Worm (Caenorhabditis elegans) whole organism, L1 larva: ENCODE results near the gene F11G11.14.

Source experiments
- F16B12.6 ChIP-seq: fragments of 150-350 bp; optimal IDR thresholded peaks from 2 replicates; lab custom pipeline; 2014; ENCODE audit warnings: missing biosample characterization, missing genetic modification characterization
- Y116A8C.19 ChIP-seq: sonication (generic microtip); optimal IDR thresholded peaks from 2 replicates; lab custom pipeline; 2016; ENCODE audit warnings: missing compliant biosample characterization, missing genetic modification characterization, borderline replicate concordance
- aha-1 ChIP-seq: fragments of 150-350 bp; optimal IDR thresholded peaks from 2 replicates; lab custom pipeline; 2014; ENCODE audit warnings: missing biosample characterization, missing genetic modification characterization
- alr-1 ChIP-seq: fragments of 200-800 bp; sonication (Bioruptor generic); optimal IDR thresholded peaks from 2 replicates; lab custom pipeline; 2018; ENCODE audit warnings: borderline replicate concordance, mild to moderate bottlenecking, missing genetic modification characterization, missing compliant biosample characterization
- blmp-1 ChIP-seq: fragments of 150-350 bp; optimal IDR thresholded peaks from 2 replicates; lab custom pipeline; 2014; ENCODE audit warnings: missing biosample characterization, missing genetic modification characterization
- ceh-8 ChIP-seq: fragments of 200-800 bp; sonication (Bioruptor generic); optimal IDR thresholded peaks from 2 replicates; lab custom pipeline; 2018; ENCODE audit warnings: mild to moderate bottlenecking, missing genetic modification characterization, moderate library complexity, missing compliant biosample characterization
- ceh-88 ChIP-seq: fragments of 200-800 bp; sonication (Bioruptor generic); IDR thresholded peaks from 2 replicates; pipeline ENCODE4 v1.3.6; 2022; ENCODE audit warnings: missing genetic modification characterization, missing compliant biosample characterization
- ces-1 ChIP-seq: fragments of 150-350 bp; optimal IDR thresholded peaks from 2 replicates; lab custom pipeline; 2014; ENCODE audit warnings: missing biosample characterization, missing genetic modification reagents, missing genetic modification characterization
- dpl-1 ChIP-seq, 3 experiments: fragments of 150-350 bp in 2 of 3; sonication (generic microtip) in 1 of 3; optimal IDR thresholded peaks; 2 replicates each; lab custom pipeline; 2014 to 2017; ENCODE audit warnings: missing biosample characterization in 3 of 3, missing genetic modification characterization in 3 of 3, missing genetic modification reagents in 3 of 3
- dsc-1 ChIP-seq: sonication (generic microtip); optimal IDR thresholded peaks from 2 replicates; lab custom pipeline; 2016; ENCODE audit warnings: mild to moderate bottlenecking, missing genetic modification characterization, missing compliant biosample characterization
- efl-1 ChIP-seq, 4 experiments: fragments of 150-350 bp; optimal IDR thresholded peaks in 3 of 4; peaks in 1 of 4; 1 replicate in 1 of 4; 2 replicates in 3 of 4; lab custom pipeline; 2014; ENCODE audit warnings: missing biosample characterization in 2 of 4, missing genetic modification characterization in 2 of 4, missing genetic modification reagents in 2 of 4
- egl-13 ChIP-seq: sonication (generic microtip); optimal IDR thresholded peaks from 2 replicates; lab custom pipeline; 2016; ENCODE audit warnings: missing genotype, missing genetic modification reagents, missing genetic modification characterization, missing compliant biosample characterization
- egl-27 ChIP-seq, 2 experiments: fragments of 150-350 bp in 1 of 2; sonication (generic microtip); optimal IDR thresholded peaks; 3 replicates each; lab custom pipeline; 2017 to 2018; ENCODE audit warnings: missing biosample characterization in 2 of 2, missing genetic modification characterization in 2 of 2, missing genetic modification reagents in 2 of 2
- elt-2 ChIP-seq: sonication (generic microtip); optimal IDR thresholded peaks from 2 replicates; lab custom pipeline; 2016; ENCODE audit warnings: missing genetic modification characterization, mild to moderate bottlenecking, inconsistent platforms, missing compliant biosample characterization, missing genetic modification reagents
- elt-3 ChIP-seq, 6 experiments: fragments of 150-350 bp in 1 of 6; sonication (generic microtip); optimal IDR thresholded peaks; 2 replicates each; lab custom pipeline; 2017 to 2018; ENCODE audit warnings: missing biosample characterization in 6 of 6, missing genetic modification characterization in 6 of 6, inconsistent platforms in 1 of 6
- fkh-4 ChIP-seq: sonication (generic microtip); optimal IDR thresholded peaks from 2 replicates; lab custom pipeline; 2016; ENCODE audit warnings: missing compliant biosample characterization, missing genetic modification characterization, borderline replicate concordance
- fkh-8 ChIP-seq: sonication (generic microtip); optimal IDR thresholded peaks from 2 replicates; lab custom pipeline; 2016; ENCODE audit warnings: mild to moderate bottlenecking, missing genetic modification characterization, missing compliant biosample characterization
- fos-1 ChIP-seq: fragments of 150-350 bp; optimal IDR thresholded peaks from 2 replicates; lab custom pipeline; 2014; ENCODE audit warnings: missing biosample characterization, missing genetic modification characterization
- hpl-2 ChIP-seq: fragments of 150-350 bp; optimal IDR thresholded peaks from 2 replicates; lab custom pipeline; 2014; ENCODE audit warnings: missing biosample characterization, missing genetic modification reagents, missing genetic modification characterization
- isw-1 ChIP-seq: fragments of 200-800 bp; sonication (Bioruptor generic); IDR thresholded peaks from 2 replicates; pipeline ENCODE4 v1.3.6; 2022; ENCODE audit warnings: missing genetic modification characterization, missing compliant biosample characterization
- jun-1 ChIP-seq: fragments of 150-350 bp; optimal IDR thresholded peaks from 2 replicates; lab custom pipeline; 2014; ENCODE audit warnings: missing biosample characterization, missing genetic modification reagents, missing genetic modification characterization
- lin-15B ChIP-seq: fragments of 150-350 bp; sonication (generic microtip); optimal IDR thresholded peaks from 3 replicates; lab custom pipeline; 2014; ENCODE audit warnings: missing biosample characterization, missing genetic modification characterization
- lin-35 ChIP-seq, 2 experiments: fragments of 150-350 bp; optimal IDR thresholded peaks; 2 replicates each; lab custom pipeline; 2014; ENCODE audit warnings: missing biosample characterization in 2 of 2, missing genetic modification characterization in 2 of 2, missing genetic modification reagents in 2 of 2
- lsy-2 ChIP-seq, 2 experiments: fragments of 150-350 bp; optimal IDR thresholded peaks; 2 replicates each; lab custom pipeline; 2014; ENCODE audit warnings: missing biosample characterization in 2 of 2, missing genetic modification characterization in 2 of 2
- mab-9 ChIP-seq: fragments of 200-800 bp; sonication (Bioruptor generic); IDR thresholded peaks from 2 replicates; pipeline ENCODE4 v1.3.6; 2022; ENCODE audit warnings: missing genetic modification reagents, missing genetic modification characterization, missing compliant biosample characterization
- mdl-1 ChIP-seq, 2 experiments: fragments of 150-350 bp; optimal IDR thresholded peaks; 2 replicates each; lab custom pipeline; 2014 to 2017; ENCODE audit warnings: missing biosample characterization in 2 of 2, missing genetic modification characterization in 2 of 2, inconsistent platforms in 1 of 2
- mef-2 ChIP-seq: fragments of 150-350 bp; optimal IDR thresholded peaks from 2 replicates; lab custom pipeline; 2014; ENCODE audit warnings: missing biosample characterization, missing genetic modification characterization
- nhr-11 ChIP-seq: fragments of 150-350 bp; optimal IDR thresholded peaks from 2 replicates; lab custom pipeline; 2014; ENCODE audit warnings: missing biosample characterization, missing genetic modification characterization
- nhr-20 ChIP-seq: sonication (generic microtip); optimal IDR thresholded peaks from 2 replicates; lab custom pipeline; 2016; ENCODE audit warnings: mild to moderate bottlenecking, missing genetic modification characterization, missing compliant biosample characterization
- nhr-237 ChIP-seq: fragments of 150-350 bp; optimal IDR thresholded peaks from 2 replicates; lab custom pipeline; 2014; ENCODE audit warnings: missing biosample characterization, missing genetic modification characterization
- nhr-28 ChIP-seq: fragments of 150-350 bp; optimal IDR thresholded peaks from 2 replicates; lab custom pipeline; 2014; ENCODE audit warnings: missing biosample characterization, missing genetic modification characterization
- nhr-71 ChIP-seq: sonication (generic microtip); optimal IDR thresholded peaks from 2 replicates; lab custom pipeline; 2016; ENCODE audit warnings: mild to moderate bottlenecking, missing genetic modification characterization, moderate library complexity, missing compliant biosample characterization
- nhr-77 ChIP-seq: fragments of 150-350 bp; optimal IDR thresholded peaks from 2 replicates; lab custom pipeline; 2014; ENCODE audit warnings: missing biosample characterization, missing genetic modification characterization
- nhr-90 ChIP-seq: sonication (generic microtip); optimal IDR thresholded peaks from 2 replicates; lab custom pipeline; 2016; ENCODE audit warnings: mild to moderate bottlenecking, missing genetic modification characterization, missing compliant biosample characterization; ENCODE audit not compliant: poor library complexity
- pag-3 ChIP-seq: sonication (generic microtip); optimal IDR thresholded peaks from 2 replicates; lab custom pipeline; 2017; ENCODE audit warnings: missing genetic modification characterization, mild to moderate bottlenecking, missing compliant biosample characterization, antibody characterized with exemption, borderline replicate concordance; ENCODE audit not compliant: insufficient read depth
- pax-3 ChIP-seq: fragments of 200-800 bp; sonication (Bioruptor generic); optimal IDR thresholded peaks from 2 replicates; lab custom pipeline; 2018; ENCODE audit warnings: mild to moderate bottlenecking, missing genetic modification characterization, moderate library complexity, missing compliant biosample characterization
- pqm-1 ChIP-seq: sonication (generic microtip); optimal IDR thresholded peaks from 3 replicates; lab custom pipeline; 2017; ENCODE audit warnings: missing biosample characterization, missing genetic modification characterization
- skn-1 ChIP-seq: fragments of 150-350 bp; optimal IDR thresholded peaks from 2 replicates; lab custom pipeline; 2014; ENCODE audit warnings: missing biosample characterization, missing genetic modification characterization
- snpc-4 ChIP-seq: fragments of 150-350 bp; optimal IDR thresholded peaks from 2 replicates; lab custom pipeline; 2014; ENCODE audit warnings: missing biosample characterization, missing genetic modification characterization
- snu-23 ChIP-seq: sonication (generic microtip); optimal IDR thresholded peaks from 2 replicates; lab custom pipeline; 2016; ENCODE audit warnings: missing genetic modification characterization, missing compliant biosample characterization
- sox-4 ChIP-seq: sonication (generic microtip); optimal IDR thresholded peaks from 2 replicates; lab custom pipeline; 2016; ENCODE audit warnings: missing genetic modification characterization, missing compliant biosample characterization
- swsn-7 ChIP-seq: sonication (generic microtip); optimal IDR thresholded peaks from 2 replicates; lab custom pipeline; 2016; ENCODE audit warnings: missing genetic modification characterization, missing compliant biosample characterization
- tlp-1 ChIP-seq: fragments of 150-350 bp; optimal IDR thresholded peaks from 2 replicates; lab custom pipeline; 2014; ENCODE audit warnings: missing biosample characterization, missing genetic modification characterization
- unc-130 ChIP-seq: fragments of 150-350 bp; optimal IDR thresholded peaks from 2 replicates; lab custom pipeline; 2017; ENCODE audit warnings: missing biosample characterization, missing genetic modification characterization, inconsistent platforms
- unc-30 ChIP-seq: sonication (generic microtip); optimal IDR thresholded peaks from 2 replicates; lab custom pipeline; 2017; ENCODE audit warnings: missing biosample characterization, missing genetic modification characterization
- unc-86 ChIP-seq: sonication (generic microtip); optimal IDR thresholded peaks from 2 replicates; lab custom pipeline; 2016; ENCODE audit warnings: missing genetic modification characterization, missing compliant biosample characterization
- unc-98 ChIP-seq: fragments of 200-800 bp; sonication (Bioruptor generic); IDR thresholded peaks from 2 replicates; pipeline ENCODE4 v1.3.6; 2022; ENCODE audit warnings: missing genetic modification characterization, missing compliant biosample characterization
- vab-15 ChIP-seq: sonication (generic microtip); optimal IDR thresholded peaks from 2 replicates; lab custom pipeline; 2017; ENCODE audit warnings: missing genotype, mild to moderate bottlenecking, missing genetic modification characterization, missing compliant biosample characterization
- zag-1 ChIP-seq: fragments of 150-350 bp; optimal IDR thresholded peaks from 2 replicates; lab custom pipeline; 2014; ENCODE audit warnings: missing biosample characterization, missing genetic modification characterization
- ztf-11 ChIP-seq, 2 experiments: sonication (generic microtip); optimal IDR thresholded peaks; 2 replicates each; lab custom pipeline; 2016 to 2017; ENCODE audit warnings: missing genetic modification characterization in 2 of 2, missing biosample characterization in 1 of 2, missing compliant biosample characterization in 1 of 2

Gene F11G11.14

DNA sequence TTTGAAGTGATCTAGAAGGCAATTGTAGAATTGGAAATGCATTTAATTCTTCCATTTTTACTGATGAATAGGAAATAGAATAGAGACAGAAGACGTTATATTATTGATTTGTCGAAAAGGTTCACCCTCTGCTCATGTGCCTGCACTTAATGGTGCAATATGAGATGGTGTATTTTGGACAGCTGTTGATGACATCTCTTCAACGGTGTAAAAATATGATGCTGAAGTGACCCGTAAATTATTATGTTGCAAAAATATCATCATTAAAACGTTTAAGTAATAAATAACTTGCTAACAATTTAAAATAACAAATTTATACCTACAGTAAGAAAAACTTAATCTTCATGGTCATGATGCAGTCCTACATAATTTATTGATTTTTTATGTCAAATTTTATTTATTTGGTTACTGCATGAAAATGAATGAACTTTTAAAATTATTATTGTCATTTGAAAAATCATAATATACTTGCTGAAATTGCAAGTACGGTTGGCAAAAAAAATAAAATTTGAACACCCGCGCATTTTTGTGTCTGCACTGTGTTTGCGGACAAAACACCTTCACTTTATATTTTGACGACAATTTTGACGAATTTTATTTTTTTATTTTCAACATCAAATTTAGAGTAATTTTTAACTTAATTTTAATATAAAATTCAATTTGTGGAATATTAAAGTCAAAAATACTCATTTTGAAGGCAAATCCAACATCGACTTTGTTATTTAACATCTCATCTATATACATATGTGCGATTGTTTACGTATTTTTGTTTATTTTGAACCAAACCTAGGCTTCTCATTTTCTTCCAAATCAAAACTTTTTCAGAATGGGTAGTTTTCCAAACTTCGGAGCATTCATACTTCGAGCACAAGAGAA lies 35.5 kb upstream of the F11G11.14 start, which contains the start of the genes fbxb-88 and tbck-1 (continued):
- no peak for TF ChIP-seq egl-13 (tag; lab: Kevin White, UChicago)
- peak; percentile 44 for TF ChIP-seq snpc-4
- TF ChIP-seq ceh-8 (GFP tag; lab: Kevin White, UChicago) = no peak
- no peak for TF ChIP-seq nhr-77
- no peak for TF ChIP-seq unc-98 (GFP tag; lab: Robert Waterston, UW)
- no peak for TF ChIP-seq mab-9
- no peak for TF ChIP-seq fkh-8 (tag; lab: Kevin White, UChicago)
- no peak for TF ChIP-seq fkh-4 (tag; lab: Kevin White, UChicago)
- TF ChIP-seq zag-1 (tag; lab: Kevin White, UChicago) = no peak
- no peak for TF ChIP-seq mef-2 (tag; lab: Kevin White, UChicago)
- TF ChIP-seq alr-1 = no peak
- TF ChIP-seq efl-1 (optimal IDR thresholded peaks at IDR 0.05; lab: Kevin White, UChicago) = peak; percentile 96 to 97
- peak; percentile 97 to 99 for TF ChIP-seq efl-1 (GFP tag; optimal IDR thresholded peaks at IDR 0.05 in 1 of 2; lab: Kevin White, UChicago)
- no peak for TF ChIP-seq skn-1 (tag; lab: Kevin White, UChicago)
- TF ChIP-seq nhr-71 = no peak
- peak; percentile 37 for TF ChIP-seq dsc-1
- peak; percentile 13 for TF ChIP-seq pag-3
- no peak for TF ChIP-seq hpl-2 (GFP tag; lab: Kevin White, UChicago)
- peak; percentile 21 for TF ChIP-seq unc-86 (tag; lab: Kevin White, UChicago)
- peak; percentile 21 for TF ChIP-seq lin-15B (tag; lab: Kevin White, UChicago)
- TF ChIP-seq elt-3 (tag; optimal IDR thresholded peaks at IDR 0.05; lab: Kevin White, UChicago) = peak in 1 of 6 experiments; percentile 34
- no peak for TF ChIP-seq mdl-1 (tag; optimal IDR thresholded peaks at IDR 0.05; lab: Kevin White, UChicago)
- no peak for TF ChIP-seq pqm-1 (tag; lab: Kevin White, UChicago)
- TF ChIP-seq nhr-237 (tag; lab: Kevin White, UChicago) = no peak
- peak; percentile 94 for TF ChIP-seq F16B12.6 (tag; lab: Kevin White, UChicago)
- no peak for TF ChIP-seq egl-27 (tag; optimal IDR thresholded peaks at IDR 0.05; lab: Kevin White, UChicago)
- TF ChIP-seq ces-1 (GFP tag; lab: Kevin White, UChicago) = no peak
- no peak for TF ChIP-seq nhr-11 (tag; lab: Kevin White, UChicago)
- no peak for TF ChIP-seq jun-1 (tag; lab: Kevin White, UChicago)
- TF ChIP-seq swsn-7 (tag; lab: Kevin White, UChicago) = peak; percentile 59
- no peak for TF ChIP-seq snu-23
- TF ChIP-seq isw-1 (GFP tag; lab: Robert Waterston, UW) = peak; percentile 8; the same call in 1 of the 2 replicates
- TF ChIP-seq Y116A8C.19 = no peak
- no peak for TF ChIP-seq sox-4
- TF ChIP-seq dpl-1 (GFP tag; optimal IDR thresholded peaks at IDR 0.05; lab: Kevin White, UChicago) = peak; percentile 95 to 98 (median 97)
- no peak for TF ChIP-seq fos-1 (tag; lab: Kevin White, UChicago)
- TF ChIP-seq nhr-20 (tag; lab: Kevin White, UChicago) = peak; percentile 58
- no peak for TF ChIP-seq aha-1 (tag; lab: Kevin White, UChicago)
- no peak for TF ChIP-seq tlp-1 (tag; lab: Kevin White, UChicago)
- no peak for TF ChIP-seq nhr-28
- TF ChIP-seq unc-130 = peak; percentile 30
- peak; percentile 46 for TF ChIP-seq nhr-90 (tag; lab: Kevin White, UChicago)
- peak; percentile 51 for TF ChIP-seq elt-2
- TF ChIP-seq lsy-2 (tag; optimal IDR thresholded peaks at IDR 0.05; lab: Kevin White, UChicago) = peak; percentile 70 to 82
- peak in 1 of 2 experiments; percentile 14 for TF ChIP-seq ztf-11 (tag; optimal IDR thresholded peaks at IDR 0.05; lab: Kevin White, UChicago)
- TF ChIP-seq vab-15 (tag; lab: Kevin White, UChicago) = no peak
- no peak for TF ChIP-seq pax-3
- no peak for TF ChIP-seq unc-30 (tag; lab: Kevin White, UChicago)
- no peak for TF ChIP-seq ceh-88 (GFP tag; lab: Robert Waterston, UW)
- peak; percentile 98 for TF ChIP-seq lin-35 (GFP tag; optimal IDR thresholded peaks at IDR 0.05; lab: Kevin White, UChicago)
- peak; percentile 51 for TF ChIP-seq blmp-1
